Fruit fly (Drosophila melanogaster): ENCODE results near the gene par-6.

DNA sequence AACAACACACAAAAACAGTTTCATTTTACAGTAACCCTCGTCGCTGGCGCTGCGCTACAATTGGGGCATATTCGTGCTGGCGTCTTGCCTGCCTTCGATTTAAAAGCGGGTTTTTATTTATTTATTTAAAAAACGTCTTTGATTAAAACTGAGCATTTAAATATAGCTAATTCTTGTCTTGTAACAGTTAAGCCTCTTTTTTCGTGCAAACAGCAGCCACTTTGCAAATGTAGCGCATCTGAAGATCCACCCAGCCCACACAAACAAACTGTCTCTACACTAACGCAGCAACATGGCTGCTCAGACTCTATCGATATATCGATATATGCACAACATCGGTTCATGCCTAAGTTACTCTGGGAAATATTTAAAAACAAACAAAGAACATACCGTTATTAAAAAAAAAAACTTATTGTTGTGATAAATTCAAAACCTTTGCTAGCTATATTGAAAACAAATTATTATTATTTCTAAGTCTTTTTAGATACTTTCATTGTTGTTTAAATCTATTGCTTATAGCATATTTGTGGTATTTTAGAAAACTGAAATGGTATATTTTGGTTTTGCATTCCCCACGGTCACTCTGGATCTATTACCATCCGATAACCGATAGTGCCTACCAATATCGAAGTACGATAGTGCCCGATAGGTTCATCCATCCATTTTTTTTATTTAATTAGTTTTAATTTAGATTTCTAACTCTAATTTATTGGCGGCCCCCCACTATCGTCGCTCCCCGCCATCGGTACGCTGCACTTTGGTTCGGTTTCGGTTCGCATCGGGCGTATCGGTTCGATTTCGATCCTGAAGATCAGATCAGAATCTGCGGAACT is at the start of gene par-6, which contains the start of gene CG8188:
- TF ChIP-seq Dll (optimal IDR thresholded peaks at IDR 0.05): no peak
- TF ChIP-seq CG8478 (optimal IDR thresholded peaks at IDR 0.05): no peak
- TF ChIP-seq pan (optimal IDR thresholded peaks at IDR 0.05): no peak
- TF ChIP-seq EcR (GFP tag; optimal IDR thresholded peaks at IDR 0.05): no peak

Data from whole organism.